Fruit fly (Drosophila melanogaster) whole organism, embryonic: Measurements from ENCODE around the gene CG7991.

Source experiments
- Atf3 ChIP-seq: fragments of 200-800 bp; sonication (Bioruptor generic); optimal IDR thresholded peaks from 3 replicates; lab custom pipeline; 2016; ENCODE audit warnings: missing biosample characterization, missing genetic modification characterization
- Bgb ChIP-seq: fragments of 200-800 bp; sonication (Bioruptor generic); IDR thresholded peaks from 2 replicates; pipeline ENCODE4 v1.3.6; 2022; ENCODE audit warnings: missing biosample characterization, missing genetic modification characterization; ENCODE audit not compliant: partially characterized antibody
- CG10147 ChIP-seq: fragments of 200-800 bp; sonication (Bioruptor generic); optimal IDR thresholded peaks from 2 replicates; lab custom pipeline; 2019; ENCODE audit warnings: missing biosample characterization, mild to moderate bottlenecking, missing genetic modification characterization, moderate library complexity
- CG10321 ChIP-seq: fragments of 200-800 bp; sonication (Bioruptor generic); IDR thresholded peaks from 2 replicates; pipeline ENCODE4 v1.3.6; 2022; ENCODE audit warnings: missing biosample characterization, missing genetic modification characterization
- CG11560 ChIP-seq: fragments of 200-800 bp; sonication (Bioruptor generic); IDR thresholded peaks from 3 replicates; pipeline ENCODE4 v1.3.6; 2022; ENCODE audit warnings: missing biosample characterization, missing genetic modification characterization
- CG12299 ChIP-seq: fragments of 200-800 bp; sonication (Bioruptor generic); optimal IDR thresholded peaks from 2 replicates; lab custom pipeline; 2018; ENCODE audit warnings: missing biosample characterization, mild to moderate bottlenecking, missing genetic modification characterization
- CG12391 ChIP-seq: fragments of 200-800 bp; sonication (Bioruptor generic); optimal IDR thresholded peaks from 3 replicates; lab custom pipeline; 2018; ENCODE audit warnings: missing biosample characterization, mild to moderate bottlenecking, missing genetic modification characterization, moderate library complexity
- CG12769 ChIP-seq: fragments of 200-800 bp; sonication (Bioruptor generic); optimal IDR thresholded peaks from 2 replicates; lab custom pipeline; 2019; ENCODE audit warnings: missing biosample characterization, mild to moderate bottlenecking, missing genetic modification characterization, moderate library complexity
- CG14860 ChIP-seq: fragments of 200-800 bp; sonication (Bioruptor generic); IDR thresholded peaks from 3 replicates; pipeline ENCODE4 v1.3.6; 2022; ENCODE audit warnings: missing biosample characterization, missing genetic modification characterization; ENCODE audit not compliant: partially characterized antibody
- CG16815 ChIP-seq: fragments of 200-800 bp; sonication (Bioruptor generic); optimal IDR thresholded peaks from 3 replicates; lab custom pipeline; 2017; ENCODE audit warnings: missing biosample characterization, mild to moderate bottlenecking, missing genetic modification characterization
- CG18262 ChIP-seq: fragments of 200-800 bp; optimal IDR thresholded peaks from 3 replicates; lab custom pipeline; 2019; ENCODE audit warnings: missing biosample characterization, mild to moderate bottlenecking, missing genetic modification characterization, moderate library complexity
- CG30403 ChIP-seq: fragments of 200-800 bp; sonication (Bioruptor generic); optimal IDR thresholded peaks from 3 replicates; lab custom pipeline; 2016; ENCODE audit warnings: missing biosample characterization, missing genetic modification characterization
- CG33557 ChIP-seq: fragments of 200-800 bp; sonication (Bioruptor generic); optimal IDR thresholded peaks from 2 replicates; lab custom pipeline; 2019; ENCODE audit warnings: missing biosample characterization, mild to moderate bottlenecking, missing genetic modification characterization, moderate library complexity
- CG34376 ChIP-seq: fragments of 200-800 bp; sonication (Bioruptor generic); optimal IDR thresholded peaks from 2 replicates; lab custom pipeline; 2018; ENCODE audit warnings: missing biosample characterization, mild to moderate bottlenecking, missing genetic modification characterization
- CG3726 ChIP-seq: fragments of 200-800 bp; sonication (Bioruptor generic); IDR thresholded peaks from 3 replicates; pipeline ENCODE4, ENCODE4 v1.3.6; 2022; ENCODE audit warnings: missing biosample characterization, missing genetic modification characterization
- CG7556 ChIP-seq: fragments of 200-800 bp; sonication (Bioruptor generic); optimal IDR thresholded peaks from 2 replicates; lab custom pipeline; 2017; ENCODE audit warnings: missing biosample characterization, mild to moderate bottlenecking, missing genetic modification characterization
- CG7839 ChIP-seq: fragments of 200-800 bp; sonication (Bioruptor generic); optimal IDR thresholded peaks from 3 replicates; lab custom pipeline; 2018; ENCODE audit warnings: missing biosample characterization, mild to moderate bottlenecking, missing genetic modification characterization, moderate library complexity
- CG8089 ChIP-seq: fragments of 200-800 bp; sonication (Bioruptor generic); optimal IDR thresholded peaks from 3 replicates; lab custom pipeline; 2016; ENCODE audit warnings: missing biosample characterization, missing genetic modification characterization
- CG8944 ChIP-seq: fragments of 200-800 bp; sonication (Bioruptor generic); optimal IDR thresholded peaks from 3 replicates; lab custom pipeline; 2016; ENCODE audit warnings: missing biosample characterization, missing genetic modification characterization
- CG9797 ChIP-seq: fragments of 200-800 bp; sonication (Bioruptor generic); optimal IDR thresholded peaks from 3 replicates; lab custom pipeline; 2018; ENCODE audit warnings: missing biosample characterization, mild to moderate bottlenecking, missing genetic modification characterization
- Dek ChIP-seq: fragments of 200-800 bp; sonication (Bioruptor generic); optimal IDR thresholded peaks from 3 replicates; lab custom pipeline; 2019; ENCODE audit warnings: missing biosample characterization, mild to moderate bottlenecking, missing genetic modification characterization, moderate library complexity
- Meics ChIP-seq: fragments of 200-800 bp; sonication (Bioruptor generic); optimal IDR thresholded peaks from 2 replicates; lab custom pipeline; 2017; ENCODE audit warnings: missing biosample characterization, mild to moderate bottlenecking, missing genetic modification characterization
- NFAT ChIP-seq: fragments of 200-800 bp; sonication (Bioruptor generic); IDR thresholded peaks from 2 replicates; pipeline ENCODE4 v1.3.6; 2022; ENCODE audit warnings: missing biosample characterization, missing genetic modification characterization
- Sox100B ChIP-seq: fragments of 200-800 bp; sonication (Bioruptor generic); optimal IDR thresholded peaks from 3 replicates; lab custom pipeline; 2018; ENCODE audit warnings: missing biosample characterization, mild to moderate bottlenecking, missing genetic modification characterization
- Xbp1 ChIP-seq: fragments of 200-800 bp; sonication (Bioruptor generic); optimal IDR thresholded peaks from 3 replicates; lab custom pipeline; 2016; ENCODE audit warnings: missing biosample characterization, mild to moderate bottlenecking, missing genetic modification characterization
- bbx ChIP-seq: fragments of 200-800 bp; sonication (Bioruptor generic); IDR thresholded peaks from 2 replicates; pipeline ENCODE4 v1.3.6; 2022; ENCODE audit warnings: missing biosample characterization, missing genetic modification characterization; ENCODE audit not compliant: partially characterized antibody
- bowl ChIP-seq: fragments of 200-800 bp; sonication (Bioruptor generic); IDR thresholded peaks from 2 replicates; pipeline ENCODE4 v1.3.6; 2022; ENCODE audit warnings: missing biosample characterization, missing genetic modification characterization
- caup ChIP-seq: fragments of 200-800 bp; sonication (Bioruptor generic); optimal IDR thresholded peaks from 3 replicates; lab custom pipeline; 2017; ENCODE audit warnings: missing biosample characterization, mild to moderate bottlenecking, missing genetic modification characterization, moderate library complexity; ENCODE audit not compliant: severe bottlenecking
- crol ChIP-seq: fragments of 200-800 bp; sonication (Bioruptor generic); IDR thresholded peaks from 2 replicates; pipeline ENCODE4 v1.3.6; 2022; ENCODE audit warnings: missing biosample characterization, missing genetic modification characterization
- dmrt99B ChIP-seq: fragments of 200-800 bp; sonication (Bioruptor generic); optimal IDR thresholded peaks from 2 replicates; lab custom pipeline; 2018; ENCODE audit warnings: missing biosample characterization, mild to moderate bottlenecking, missing genetic modification characterization, moderate library complexity
- esg ChIP-seq: fragments of 200-800 bp; sonication (Bioruptor generic); conservative IDR thresholded peaks from 2 replicates; pipeline ENCODE4 v1.3.6; 2022; ENCODE audit warnings: missing biosample characterization, missing genetic modification characterization
- ftz-f1 ChIP-seq: fragments of 200-800 bp; sonication (Bioruptor generic); optimal IDR thresholded peaks from 2 replicates; lab custom pipeline; 2016; ENCODE audit warnings: missing biosample characterization, missing genetic modification characterization
- grn ChIP-seq: fragments of 200-800 bp; sonication (Bioruptor generic); optimal IDR thresholded peaks from 3 replicates; lab custom pipeline; 2017; ENCODE audit warnings: missing biosample characterization, missing genetic modification characterization
- jing ChIP-seq: fragments of 200-800 bp; sonication (Bioruptor generic); optimal IDR thresholded peaks from 2 replicates; lab custom pipeline; 2018; ENCODE audit warnings: missing biosample characterization, mild to moderate bottlenecking, missing genetic modification characterization
- lola ChIP-seq, 3 experiments: fragments of >200 bp in 2 of 3; fragments of 200-800 bp in 1 of 3; sonication (Bioruptor generic) in 1 of 3; optimal IDR thresholded peaks; 2 replicates each; lab custom pipeline; 2017 to 2019; ENCODE audit warnings: missing biosample characterization in 3 of 3, missing genetic modification characterization in 3 of 3, mild to moderate bottlenecking in 1 of 3, moderate library complexity in 1 of 3
- lov ChIP-seq, 2 experiments: fragments of 200-800 bp in 1 of 2; fragments of >200 bp in 1 of 2; sonication (Bioruptor generic) in 1 of 2; IDR thresholded peaks in 1 of 2; optimal IDR thresholded peaks in 1 of 2; 2 replicates in 1 of 2; 3 replicates in 1 of 2; pipeline versions ENCODE4 v1.3.6 to Lab custom; 2017 to 2022; ENCODE audit warnings: missing biosample characterization in 1 of 2, missing genetic modification characterization in 1 of 2
- maf-S ChIP-seq: fragments of 200-800 bp; sonication (Bioruptor generic); optimal IDR thresholded peaks from 2 replicates; lab custom pipeline; 2016; ENCODE audit warnings: missing biosample characterization, missing genetic modification characterization
- mirr ChIP-seq: fragments of 200-800 bp; sonication (Bioruptor generic); optimal IDR thresholded peaks from 3 replicates; lab custom pipeline; 2018; ENCODE audit warnings: missing biosample characterization, mild to moderate bottlenecking, missing genetic modification characterization
- mld ChIP-seq: fragments of 200-800 bp; sonication (Bioruptor generic); IDR thresholded peaks from 3 replicates; pipeline ENCODE4 v1.3.6; 2022; ENCODE audit warnings: missing biosample characterization, missing genetic modification characterization; ENCODE audit not compliant: partially characterized antibody
- nau ChIP-seq: fragments of 200-800 bp; sonication (Bioruptor generic); optimal IDR thresholded peaks from 3 replicates; lab custom pipeline; 2017; ENCODE audit warnings: missing biosample characterization, mild to moderate bottlenecking, missing genetic modification characterization, missing genetic modification reagents
- org-1 ChIP-seq: fragments of 200-800 bp; sonication (Bioruptor generic); optimal IDR thresholded peaks from 2 replicates; lab custom pipeline; 2017; ENCODE audit warnings: missing biosample characterization, missing genetic modification characterization
- pfk ChIP-seq: fragments of 200-800 bp; sonication (Bioruptor generic); optimal IDR thresholded peaks from 2 replicates; lab custom pipeline; 2018; ENCODE audit warnings: missing biosample characterization, mild to moderate bottlenecking, missing genetic modification characterization, moderate library complexity
- ranshi ChIP-seq: fragments of 200-800 bp; sonication (Bioruptor generic); IDR thresholded peaks from 2 replicates; pipeline ENCODE4 v1.3.6; 2022; ENCODE audit warnings: missing biosample characterization, missing genetic modification characterization
- repo ChIP-seq: fragments of 200-800 bp; sonication (Bioruptor generic); optimal IDR thresholded peaks from 2 replicates; lab custom pipeline; 2016; ENCODE audit warnings: missing biosample characterization, missing genetic modification characterization
- ro ChIP-seq: fragments of 200-800 bp; sonication (Bioruptor generic); IDR thresholded peaks from 2 replicates; pipeline ENCODE4 v1.3.6; 2022; ENCODE audit warnings: missing biosample characterization, missing genetic modification characterization
- sima ChIP-seq: fragments of 200-800 bp; sonication (Bioruptor generic); optimal IDR thresholded peaks from 2 replicates; lab custom pipeline; 2016; ENCODE audit warnings: missing biosample characterization, missing genetic modification characterization
- toy ChIP-seq: fragments of 200-800 bp; sonication (Bioruptor generic); IDR thresholded peaks from 2 replicates; pipeline ENCODE4 v1.3.6; 2022; ENCODE audit warnings: missing biosample characterization, missing genetic modification characterization
- trem ChIP-seq: fragments of 200-800 bp; optimal IDR thresholded peaks from 3 replicates; lab custom pipeline; 2019; ENCODE audit warnings: missing biosample characterization, mild to moderate bottlenecking, missing genetic modification characterization, moderate library complexity
- ttk ChIP-seq: fragments of 200-800 bp; sonication (Bioruptor generic); IDR thresholded peaks from 2 replicates; pipeline ENCODE4 v2.1.2; 2022; ENCODE audit warnings: missing biosample characterization, missing genetic modification characterization
- vvl ChIP-seq: fragments of 200-800 bp; sonication (Bioruptor generic); IDR thresholded peaks from 2 replicates; pipeline ENCODE4 v1.3.6; 2022; ENCODE audit warnings: missing biosample characterization, missing genetic modification characterization
- zfh2 ChIP-seq: fragments of 200-800 bp; sonication (Bioruptor generic); optimal IDR thresholded peaks from 2 replicates; lab custom pipeline; 2016; ENCODE audit warnings: missing biosample characterization, missing genetic modification characterization

Gene CG7991

dm6 chr3L:1737898-1738322 is 63.4 kb downstream of the CG7991 start, which contains the start of gene PIG-Wb (continued):
- TF ChIP-seq caup (GFP tag; lab: Kevin White, UChicago), result peak; percentile 35
- no peak for TF ChIP-seq esg (GFP tag; lab: Robert Waterston, UW)
- no peak for TF ChIP-seq CG33557 (GFP tag; lab: Kevin White, UChicago)
- no peak for TF ChIP-seq CG8944 (GFP tag; lab: Kevin White, UChicago)
- TF ChIP-seq mld (GFP tag; lab: Robert Waterston, UW), result no peak
- TF ChIP-seq CG7556 (GFP tag; lab: Kevin White, UChicago), result no peak
- no peak for TF ChIP-seq CG10321 (GFP tag; lab: Robert Waterston, UW)
- TF ChIP-seq jing (GFP tag; lab: Kevin White, UChicago), result no peak
- no peak for TF ChIP-seq crol (GFP tag; lab: Robert Waterston, UW)
- TF ChIP-seq grn, result peak; percentile 93
- no peak for TF ChIP-seq org-1
- TF ChIP-seq ttk (GFP tag; lab: Robert Waterston, UW), result no peak
- TF ChIP-seq CG18262 (tag; lab: Kevin White, UChicago), result no peak
- TF ChIP-seq CG10147 (GFP tag; lab: Kevin White, UChicago), result no peak
- TF ChIP-seq CG14860 (GFP tag; lab: Robert Waterston, UW), result no peak
- TF ChIP-seq lola (GFP tag; optimal IDR thresholded peaks at IDR 0.05; lab: Kevin White, UChicago), result no peak
- no peak for TF ChIP-seq toy (GFP tag; lab: Robert Waterston, UW)
- TF ChIP-seq repo (GFP tag; lab: Kevin White, UChicago), result no peak
- no peak for TF ChIP-seq bowl (GFP tag; lab: Robert Waterston, UW)
- TF ChIP-seq Xbp1 (GFP tag; lab: Kevin White, UChicago), result no peak
- TF ChIP-seq lov (optimal IDR thresholded peaks at IDR 0.05; lab: Kevin White, UChicago), result no peak
- no peak for TF ChIP-seq lov (GFP tag; IDR thresholded peaks at IDR 0.05; lab: Robert Waterston, UW)
- no peak for TF ChIP-seq Bgb (GFP tag; lab: Robert Waterston, UW)
- no peak for TF ChIP-seq CG12391 (tag; lab: Kevin White, UChicago)
- TF ChIP-seq CG16815 (GFP tag; lab: Kevin White, UChicago), result no peak
- peak; percentile 90 for TF ChIP-seq mirr (GFP tag; lab: Kevin White, UChicago)
- peak; percentile 22 for TF ChIP-seq nau
- no peak for TF ChIP-seq CG11560 (tag; lab: Robert Waterston, UW)
- TF ChIP-seq dmrt99B (tag; lab: Kevin White, UChicago), result peak; percentile 24
- no peak for TF ChIP-seq Sox100B (GFP tag; lab: Kevin White, UChicago)
- no peak for TF ChIP-seq CG8089 (GFP tag; lab: Kevin White, UChicago)
- TF ChIP-seq Dek, result no peak
- no peak for TF ChIP-seq CG30403 (GFP tag; lab: Kevin White, UChicago)
- no peak for TF ChIP-seq CG9797 (GFP tag; lab: Kevin White, UChicago)
- TF ChIP-seq CG7839, result peak; percentile 1
- TF ChIP-seq ro, result no peak
- TF ChIP-seq trem (tag; lab: Kevin White, UChicago), result no peak
- TF ChIP-seq CG34376 (GFP tag; lab: Kevin White, UChicago), result peak; percentile 91
- peak; percentile 50 for TF ChIP-seq ftz-f1 (GFP tag; lab: Kevin White, UChicago)
- no peak for TF ChIP-seq vvl (GFP tag; lab: Robert Waterston, UW)
- peak; percentile 50 for TF ChIP-seq CG12769
- no peak for TF ChIP-seq CG3726 (GFP tag; lab: Robert Waterston, UW)
- TF ChIP-seq ranshi (GFP tag; lab: Robert Waterston, UW), result no peak
- no peak for TF ChIP-seq NFAT (GFP tag; lab: Robert Waterston, UW)
- TF ChIP-seq Meics (GFP tag; lab: Kevin White, UChicago), result peak; percentile 48
- TF ChIP-seq pfk, result no peak
- no peak for TF ChIP-seq sima (GFP tag; lab: Kevin White, UChicago)
- TF ChIP-seq Atf3, result no peak
- peak; percentile 18 for TF ChIP-seq CG12299 (tag; lab: Kevin White, UChicago)
- TF ChIP-seq bbx (GFP tag; lab: Robert Waterston, UW), result no peak
- no peak for TF ChIP-seq maf-S (GFP tag; lab: Kevin White, UChicago)
- no peak for TF ChIP-seq zfh2 (GFP tag; lab: Kevin White, UChicago)
